Fruit fly (Drosophila melanogaster): Measurements from ENCODE around the gene dnd.

The dnd gene

dm6 chr3R:21839636-21840035 is 47.5 kb downstream of the dnd start (continued):
- peak; percentile 55 for TF ChIP-seq dmrt99B (tag; optimal IDR thresholded peaks at IDR 0.05)
- no peak for TF ChIP-seq CG14014 (GFP tag; IDR thresholded peaks at IDR 0.05)
- TF ChIP-seq phol (tag; optimal IDR thresholded peaks at IDR 0.05): peak; percentile 34
- peak; percentile 38 for TF ChIP-seq CG12391 (tag; optimal IDR thresholded peaks at IDR 0.05)
- TF ChIP-seq CG4617 (GFP tag; optimal IDR thresholded peaks at IDR 0.05; ENCODE audit: borderline replicate concordance): no peak
- peak; percentile 33 for TF ChIP-seq Meics (GFP tag; optimal IDR thresholded peaks at IDR 0.05)
- no peak for TF ChIP-seq CG12769 (tag; optimal IDR thresholded peaks at IDR 0.05)
- TF ChIP-seq CG2678 (tag; optimal IDR thresholded peaks at IDR 0.05): peak; percentile 73
- peak; percentile 20 for TF ChIP-seq nmo (GFP tag; optimal IDR thresholded peaks at IDR 0.05)
- TF ChIP-seq D (optimal IDR thresholded peaks at IDR 0.05): no peak
- TF ChIP-seq D (GFP tag; optimal IDR thresholded peaks at IDR 0.05): peak; percentile 31
- no peak for TF ChIP-seq Lpt (GFP tag; optimal IDR thresholded peaks at IDR 0.05)
- TF ChIP-seq CG2712 (tag; optimal IDR thresholded peaks at IDR 0.05): peak; percentile 52
- peak; percentile 64 for TF ChIP-seq gem (tag; optimal IDR thresholded peaks at IDR 0.05)
- TF ChIP-seq HHEX (GFP tag; optimal IDR thresholded peaks at IDR 0.05): peak; percentile 12
- peak; percentile 11 for TF ChIP-seq CG12659 (GFP tag; optimal IDR thresholded peaks at IDR 0.05)
- TF ChIP-seq gcm (GFP tag; optimal IDR thresholded peaks at IDR 0.05): no peak
- TF ChIP-seq CG4424 (GFP tag; optimal IDR thresholded peaks at IDR 0.05): peak; percentile 30
- 0 out of 3 replicates have a peak, but pooled peaks have one; percentile 15 for TF ChIP-seq row (GFP tag; IDR thresholded peaks at IDR 0.05)
- no peak for TF ChIP-seq NC2α (GFP tag; optimal IDR thresholded peaks at IDR 0.05)
- TF ChIP-seq CG18262 (tag; optimal IDR thresholded peaks at IDR 0.05): peak; percentile 63
- TF ChIP-seq CG15479 (GFP tag; optimal IDR thresholded peaks at IDR 0.05): no peak
- no peak for TF ChIP-seq esg (GFP tag; conservative IDR thresholded peaks at IDR 0.05)
- no peak for TF ChIP-seq salm (tag; optimal IDR thresholded peaks at IDR 0.05)
- peak; percentile 53 for TF ChIP-seq D19A (tag; optimal IDR thresholded peaks at IDR 0.05)
- peak; percentile 53 for TF ChIP-seq Sox102F (GFP tag; optimal IDR thresholded peaks at IDR 0.05)
- TF ChIP-seq CG7987 (GFP tag; optimal IDR thresholded peaks at IDR 0.05): no peak
- TF ChIP-seq Dll (GFP tag; IDR thresholded peaks at IDR 0.05; ENCODE audit: partially characterized antibody): no peak
- peak; percentile 75 for TF ChIP-seq CG11504 (tag; optimal IDR thresholded peaks at IDR 0.05)
- peak; percentile 18 for TF ChIP-seq CG17385 (GFP tag; optimal IDR thresholded peaks at IDR 0.05)
- peak; percentile 12; the same call in 1 of the 2 replicates for TF ChIP-seq Xrp1 (GFP tag; IDR thresholded peaks at IDR 0.05)
- peak; percentile 61 for TF ChIP-seq CG13424 (tag; optimal IDR thresholded peaks at IDR 0.05)
- no peak for TF ChIP-seq CG10565 (GFP tag; optimal IDR thresholded peaks at IDR 0.05)
- no peak for TF ChIP-seq ftz-f1 (GFP tag; optimal IDR thresholded peaks at IDR 0.05)
- peak; percentile 46 for TF ChIP-seq nom (GFP tag; optimal IDR thresholded peaks at IDR 0.05)
- TF ChIP-seq CG31441 (GFP tag; IDR thresholded peaks at IDR 0.05): peak; percentile 54
- TF ChIP-seq CG10979 (tag; optimal IDR thresholded peaks at IDR 0.05): peak; percentile 48
- TF ChIP-seq CG13296 (GFP tag; optimal IDR thresholded peaks at IDR 0.05): peak; percentile 64
- no peak for TF ChIP-seq chm (GFP tag; IDR thresholded peaks at IDR 0.05)
- peak; percentile 65 for TF ChIP-seq Sox100B (GFP tag; optimal IDR thresholded peaks at IDR 0.05)
- TF ChIP-seq ATbp (GFP tag; optimal IDR thresholded peaks at IDR 0.05): no peak
- peak; percentile 37 for TF ChIP-seq CG10147 (GFP tag; optimal IDR thresholded peaks at IDR 0.05)
- no peak for TF ChIP-seq CG7786 (GFP tag; optimal IDR thresholded peaks at IDR 0.05)
- TF ChIP-seq CG8924 (tag; optimal IDR thresholded peaks at IDR 0.05): peak; percentile 66
- peak; percentile 15 for TF ChIP-seq CG8388 (GFP tag; optimal IDR thresholded peaks at IDR 0.05)
- peak; percentile 13 for TF ChIP-seq CG9727 (GFP tag; optimal IDR thresholded peaks at IDR 0.05)
- peak; percentile 10 for TF ChIP-seq kah (GFP tag; optimal IDR thresholded peaks at IDR 0.05)
- peak; percentile 13 for TF ChIP-seq gsb-n (tag; optimal IDR thresholded peaks at IDR 0.05)
- TF ChIP-seq CG18599 (GFP tag; optimal IDR thresholded peaks at IDR 0.05): peak; percentile 23
- peak; percentile 36 for TF ChIP-seq unpg (GFP tag; optimal IDR thresholded peaks at IDR 0.05)

Data from whole organism, embryonic.